Worm (Caenorhabditis elegans) whole organism, L1 larva: Measurements from ENCODE around the gene spe-45.

Source experiments
- C04F5.9 ChIP-seq: sonication (generic microtip); optimal IDR thresholded peaks from 2 replicates; lab custom pipeline; 2016; ENCODE audit warnings: missing genetic modification characterization, missing compliant biosample characterization
- C34B4.2 ChIP-seq: sonication (generic microtip); optimal IDR thresholded peaks from 2 replicates; lab custom pipeline; 2017; ENCODE audit warnings: mild to moderate bottlenecking, missing genetic modification characterization, missing compliant biosample characterization
- F16B12.6 ChIP-seq: fragments of 150-350 bp; optimal IDR thresholded peaks from 2 replicates; lab custom pipeline; 2014; ENCODE audit warnings: missing biosample characterization, missing genetic modification characterization
- Y116A8C.19 ChIP-seq: sonication (generic microtip); optimal IDR thresholded peaks from 2 replicates; lab custom pipeline; 2016; ENCODE audit warnings: missing compliant biosample characterization, missing genetic modification characterization, borderline replicate concordance
- aha-1 ChIP-seq: fragments of 150-350 bp; optimal IDR thresholded peaks from 2 replicates; lab custom pipeline; 2014; ENCODE audit warnings: missing biosample characterization, missing genetic modification characterization
- alr-1 ChIP-seq: fragments of 200-800 bp; sonication (Bioruptor generic); optimal IDR thresholded peaks from 2 replicates; lab custom pipeline; 2018; ENCODE audit warnings: borderline replicate concordance, mild to moderate bottlenecking, missing genetic modification characterization, missing compliant biosample characterization
- ceh-82 ChIP-seq, 3 experiments: fragments of 150-350 bp in 1 of 3; sonication (generic microtip) in 2 of 3; optimal IDR thresholded peaks; 2 replicates each; lab custom pipeline; 2014 to 2017; ENCODE audit warnings: missing biosample characterization in 3 of 3, missing genetic modification characterization in 3 of 3
- ceh-90 ChIP-seq: sonication (generic microtip); optimal IDR thresholded peaks from 2 replicates; lab custom pipeline; 2016; ENCODE audit warnings: missing genetic modification characterization, missing compliant biosample characterization
- dpl-1 ChIP-seq, 3 experiments: fragments of 150-350 bp in 2 of 3; sonication (generic microtip) in 1 of 3; optimal IDR thresholded peaks; 2 replicates each; lab custom pipeline; 2014 to 2017; ENCODE audit warnings: missing biosample characterization in 3 of 3, missing genetic modification characterization in 3 of 3, missing genetic modification reagents in 3 of 3
- dsc-1 ChIP-seq: sonication (generic microtip); optimal IDR thresholded peaks from 2 replicates; lab custom pipeline; 2016; ENCODE audit warnings: mild to moderate bottlenecking, missing genetic modification characterization, missing compliant biosample characterization
- efl-1 ChIP-seq, 4 experiments: fragments of 150-350 bp; optimal IDR thresholded peaks in 3 of 4; peaks in 1 of 4; 1 replicate in 1 of 4; 2 replicates in 3 of 4; lab custom pipeline; 2014; ENCODE audit warnings: missing biosample characterization in 2 of 4, missing genetic modification characterization in 2 of 4, missing genetic modification reagents in 2 of 4
- efl-3 ChIP-seq: fragments of 200-800 bp; sonication (Bioruptor generic); optimal IDR thresholded peaks from 2 replicates; lab custom pipeline; 2018; ENCODE audit warnings: mild to moderate bottlenecking, missing genetic modification characterization, missing compliant biosample characterization
- elt-3 ChIP-seq, 6 experiments: fragments of 150-350 bp in 1 of 6; sonication (generic microtip); optimal IDR thresholded peaks; 2 replicates each; lab custom pipeline; 2017 to 2018; ENCODE audit warnings: missing biosample characterization in 6 of 6, missing genetic modification characterization in 6 of 6, inconsistent platforms in 1 of 6
- fkh-10 ChIP-seq: sonication (generic microtip); optimal IDR thresholded peaks from 2 replicates; lab custom pipeline; 2017; ENCODE audit warnings: missing biosample characterization, missing genetic modification reagents, missing genetic modification characterization
- fkh-4 ChIP-seq: sonication (generic microtip); optimal IDR thresholded peaks from 2 replicates; lab custom pipeline; 2016; ENCODE audit warnings: missing compliant biosample characterization, missing genetic modification characterization, borderline replicate concordance
- hlh-17 ChIP-seq: fragments of 200-800 bp; sonication (Bioruptor generic); optimal IDR thresholded peaks from 2 replicates; lab custom pipeline; 2018; ENCODE audit warnings: missing genetic modification characterization, mild to moderate bottlenecking, missing compliant biosample characterization, moderate library complexity, borderline replicate concordance
- irx-1 ChIP-seq: sonication (generic microtip); optimal IDR thresholded peaks from 2 replicates; lab custom pipeline; 2016; ENCODE audit warnings: missing genetic modification characterization, missing compliant biosample characterization
- isw-1 ChIP-seq: fragments of 200-800 bp; sonication (Bioruptor generic); IDR thresholded peaks from 2 replicates; pipeline ENCODE4 v1.3.6; 2022; ENCODE audit warnings: missing genetic modification characterization, missing compliant biosample characterization
- jun-1 ChIP-seq: fragments of 150-350 bp; optimal IDR thresholded peaks from 2 replicates; lab custom pipeline; 2014; ENCODE audit warnings: missing biosample characterization, missing genetic modification reagents, missing genetic modification characterization
- lin-13 ChIP-seq: fragments of 150-350 bp; optimal IDR thresholded peaks from 2 replicates; lab custom pipeline; 2014; ENCODE audit warnings: missing biosample characterization, missing genetic modification reagents, missing genetic modification characterization
- lin-35 ChIP-seq, 2 experiments: fragments of 150-350 bp; optimal IDR thresholded peaks; 2 replicates each; lab custom pipeline; 2014; ENCODE audit warnings: missing biosample characterization in 2 of 2, missing genetic modification characterization in 2 of 2, missing genetic modification reagents in 2 of 2
- lin-39 ChIP-seq: fragments of 150-350 bp; optimal IDR thresholded peaks from 2 replicates; lab custom pipeline; 2014; ENCODE audit warnings: missing biosample characterization, missing genetic modification reagents, missing genetic modification characterization
- lir-3 ChIP-seq: sonication (generic microtip); optimal IDR thresholded peaks from 2 replicates; lab custom pipeline; 2016; ENCODE audit warnings: mild to moderate bottlenecking, missing genetic modification characterization, moderate library complexity, missing compliant biosample characterization; ENCODE audit not compliant: poor library complexity
- lsy-2 ChIP-seq, 2 experiments: fragments of 150-350 bp; optimal IDR thresholded peaks; 2 replicates each; lab custom pipeline; 2014; ENCODE audit warnings: missing biosample characterization in 2 of 2, missing genetic modification characterization in 2 of 2
- mab-9 ChIP-seq: fragments of 200-800 bp; sonication (Bioruptor generic); IDR thresholded peaks from 2 replicates; pipeline ENCODE4 v1.3.6; 2022; ENCODE audit warnings: missing genetic modification reagents, missing genetic modification characterization, missing compliant biosample characterization
- mef-2 ChIP-seq: fragments of 150-350 bp; optimal IDR thresholded peaks from 2 replicates; lab custom pipeline; 2014; ENCODE audit warnings: missing biosample characterization, missing genetic modification characterization
- mep-1 ChIP-seq: fragments of 150-350 bp; optimal IDR thresholded peaks from 2 replicates; lab custom pipeline; 2014; ENCODE audit warnings: missing biosample characterization, missing genetic modification characterization
- nhr-12 ChIP-seq: sonication (generic microtip); optimal IDR thresholded peaks from 2 replicates; lab custom pipeline; 2017; ENCODE audit warnings: missing biosample characterization, missing genetic modification characterization
- nhr-20 ChIP-seq: sonication (generic microtip); optimal IDR thresholded peaks from 2 replicates; lab custom pipeline; 2016; ENCODE audit warnings: mild to moderate bottlenecking, missing genetic modification characterization, missing compliant biosample characterization
- nhr-47 ChIP-seq: sonication (generic microtip); optimal IDR thresholded peaks from 2 replicates; lab custom pipeline; 2016; ENCODE audit warnings: mild to moderate bottlenecking, missing genetic modification characterization, moderate library complexity, missing compliant biosample characterization
- nhr-71 ChIP-seq: sonication (generic microtip); optimal IDR thresholded peaks from 2 replicates; lab custom pipeline; 2016; ENCODE audit warnings: mild to moderate bottlenecking, missing genetic modification characterization, moderate library complexity, missing compliant biosample characterization
- nhr-77 ChIP-seq: fragments of 150-350 bp; optimal IDR thresholded peaks from 2 replicates; lab custom pipeline; 2014; ENCODE audit warnings: missing biosample characterization, missing genetic modification characterization
- nhr-84 ChIP-seq: sonication (generic microtip); optimal IDR thresholded peaks from 2 replicates; lab custom pipeline; 2017; ENCODE audit warnings: missing biosample characterization, missing genetic modification characterization
- nhr-85 ChIP-seq: sonication (generic microtip); peaks from one replicate; lab custom pipeline; 2016; ENCODE audit warnings: missing genetic modification characterization, inconsistent platforms, missing compliant biosample characterization
- pag-3 ChIP-seq: sonication (generic microtip); optimal IDR thresholded peaks from 2 replicates; lab custom pipeline; 2017; ENCODE audit warnings: missing genetic modification characterization, mild to moderate bottlenecking, missing compliant biosample characterization, antibody characterized with exemption, borderline replicate concordance; ENCODE audit not compliant: insufficient read depth
- pqm-1 ChIP-seq: sonication (generic microtip); optimal IDR thresholded peaks from 3 replicates; lab custom pipeline; 2017; ENCODE audit warnings: missing biosample characterization, missing genetic modification characterization
- rnt-1 ChIP-seq: sonication (generic microtip); optimal IDR thresholded peaks from 2 replicates; lab custom pipeline; 2016; ENCODE audit warnings: mild to moderate bottlenecking, missing genetic modification characterization, moderate library complexity, missing compliant biosample characterization
- skn-1 ChIP-seq: fragments of 150-350 bp; optimal IDR thresholded peaks from 2 replicates; lab custom pipeline; 2014; ENCODE audit warnings: missing biosample characterization, missing genetic modification characterization
- snpc-4 ChIP-seq: fragments of 150-350 bp; optimal IDR thresholded peaks from 2 replicates; lab custom pipeline; 2014; ENCODE audit warnings: missing biosample characterization, missing genetic modification characterization
- snu-23 ChIP-seq: sonication (generic microtip); optimal IDR thresholded peaks from 2 replicates; lab custom pipeline; 2016; ENCODE audit warnings: missing genetic modification characterization, missing compliant biosample characterization
- sptf-1 ChIP-seq: fragments of 150-350 bp; optimal IDR thresholded peaks from 2 replicates; lab custom pipeline; 2014; ENCODE audit warnings: missing biosample characterization, missing genetic modification characterization
- sup-37 ChIP-seq: fragments of 200-800 bp; sonication (Bioruptor generic); optimal IDR thresholded peaks from 2 replicates; lab custom pipeline; 2018; ENCODE audit warnings: mild to moderate bottlenecking, missing genetic modification characterization, missing compliant biosample characterization
- unc-130 ChIP-seq: fragments of 150-350 bp; optimal IDR thresholded peaks from 2 replicates; lab custom pipeline; 2017; ENCODE audit warnings: missing biosample characterization, missing genetic modification characterization, inconsistent platforms
- unc-30 ChIP-seq: sonication (generic microtip); optimal IDR thresholded peaks from 2 replicates; lab custom pipeline; 2017; ENCODE audit warnings: missing biosample characterization, missing genetic modification characterization
- unc-86 ChIP-seq: sonication (generic microtip); optimal IDR thresholded peaks from 2 replicates; lab custom pipeline; 2016; ENCODE audit warnings: missing genetic modification characterization, missing compliant biosample characterization
- unc-98 ChIP-seq: fragments of 200-800 bp; sonication (Bioruptor generic); IDR thresholded peaks from 2 replicates; pipeline ENCODE4 v1.3.6; 2022; ENCODE audit warnings: missing genetic modification characterization, missing compliant biosample characterization
- vab-15 ChIP-seq: sonication (generic microtip); optimal IDR thresholded peaks from 2 replicates; lab custom pipeline; 2017; ENCODE audit warnings: missing genotype, mild to moderate bottlenecking, missing genetic modification characterization, missing compliant biosample characterization
- xbp-1 ChIP-seq: sonication (generic microtip); optimal IDR thresholded peaks from 2 replicates; lab custom pipeline; 2016; ENCODE audit warnings: missing genetic modification characterization, missing compliant biosample characterization
- zag-1 ChIP-seq: fragments of 150-350 bp; optimal IDR thresholded peaks from 2 replicates; lab custom pipeline; 2014; ENCODE audit warnings: missing biosample characterization, missing genetic modification characterization
- zip-4 ChIP-seq: fragments of 200-800 bp; sonication (Bioruptor generic); optimal IDR thresholded peaks from 2 replicates; lab custom pipeline; 2018; ENCODE audit warnings: mild to moderate bottlenecking, missing genetic modification characterization, moderate library complexity, missing compliant biosample characterization
- ztf-11 ChIP-seq, 2 experiments: sonication (generic microtip); optimal IDR thresholded peaks; 2 replicates each; lab custom pipeline; 2016 to 2017; ENCODE audit warnings: missing genetic modification characterization in 2 of 2, missing biosample characterization in 1 of 2, missing compliant biosample characterization in 1 of 2

spe-45 gene

DNA sequence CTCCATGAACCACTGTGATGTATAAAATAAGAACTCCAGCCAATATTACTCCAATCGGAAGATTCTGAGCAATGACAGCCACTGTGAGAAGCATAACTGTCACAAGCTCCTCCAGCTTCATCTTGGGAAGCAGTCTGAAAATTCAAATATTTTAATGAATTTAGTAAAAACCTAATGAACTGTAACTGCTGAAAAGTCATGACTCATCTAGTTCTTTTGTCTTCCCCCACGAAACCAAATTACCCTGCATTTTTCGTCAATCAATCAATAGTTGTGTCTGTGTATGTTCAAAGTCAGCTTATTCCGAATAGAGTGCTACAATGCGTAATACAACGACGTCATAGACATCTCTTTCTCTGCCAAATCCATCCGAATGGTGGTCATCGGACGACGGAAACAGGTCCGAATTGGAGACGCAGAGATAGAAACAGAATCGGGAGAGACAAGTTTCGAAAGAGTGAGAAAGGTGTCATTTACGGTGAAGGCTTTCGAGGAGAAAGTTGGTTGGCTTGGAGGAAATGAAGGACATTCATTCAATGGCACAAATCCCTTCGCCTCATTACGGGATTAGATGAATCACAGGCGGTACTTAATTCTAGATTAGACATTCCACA, 6.9 kb upstream of the spe-45 start (continued):
- TF ChIP-seq elt-3 (tag; optimal IDR thresholded peaks at IDR 0.05; lab: Kevin White, UChicago) (peak in 1 of 6 experiments; percentile 28), unc-86 (no peak), snu-23 (peak; percentile 18), nhr-85 (tag; lab: Kevin White, UChicago) (peak; percentile 80), ceh-82 (tag; optimal IDR thresholded peaks at IDR 0.05; lab: Kevin White, UChicago) (no peak), jun-1 (tag; lab: Kevin White, UChicago) (peak; percentile 15), nhr-84 (tag; lab: Kevin White, UChicago) (no peak), F16B12.6 (tag; lab: Kevin White, UChicago) (no peak), zip-4 (GFP tag; lab: Kevin White, UChicago) (no peak), snpc-4 (no peak), fkh-4 (tag; lab: Kevin White, UChicago) (no peak), lir-3 (tag; lab: Kevin White, UChicago) (no peak), rnt-1 (tag; lab: Kevin White, UChicago) (no peak), sptf-1 (tag; lab: Kevin White, UChicago) (no peak), aha-1 (tag; lab: Kevin White, UChicago) (no peak), unc-130 (tag; lab: Kevin White, UChicago) (no peak), nhr-20 (peak; percentile 15), hlh-17 (no peak), fkh-10 (GFP tag; lab: Kevin White, UChicago) (no peak), Y116A8C.19 (tag; lab: Kevin White, UChicago) (no peak), mep-1 (tag; lab: Kevin White, UChicago) (peak; percentile 73), lin-39 (no peak), lsy-2 (tag; optimal IDR thresholded peaks at IDR 0.05; lab: Kevin White, UChicago) (peak; percentile 16 to 54), mef-2 (no peak), vab-15 (tag; lab: Kevin White, UChicago) (no peak), efl-3 (GFP tag; lab: Kevin White, UChicago) (no peak), zag-1 (tag; lab: Kevin White, UChicago) (no peak), skn-1 (tag; lab: Kevin White, UChicago) (no peak), mab-9 (no peak), efl-1 (optimal IDR thresholded peaks at IDR 0.05; lab: Kevin White, UChicago) (peak; percentile 23 to 28), efl-1 (GFP tag; optimal IDR thresholded peaks at IDR 0.05 in 1 of 2; lab: Kevin White, UChicago) (peak in 1 of 2 experiments; percentile 6), sup-37 (GFP tag; lab: Kevin White, UChicago) (no peak), dsc-1 (tag; lab: Kevin White, UChicago) (peak; percentile 45), alr-1 (no peak), unc-30 (tag; lab: Kevin White, UChicago) (no peak), irx-1 (tag; lab: Kevin White, UChicago) (no peak), pqm-1 (no peak), nhr-12 (no peak), xbp-1 (no peak), nhr-77 (tag; lab: Kevin White, UChicago) (no peak), nhr-71 (no peak), C34B4.2 (tag; lab: Kevin White, UChicago) (no peak), lin-13 (GFP tag; lab: Kevin White, UChicago) (no peak), unc-98 (GFP tag; lab: Robert Waterston, UW) (no peak), isw-1 (GFP tag; lab: Robert Waterston, UW) (no peak), nhr-47 (tag; lab: Kevin White, UChicago) (no peak), lin-35 (GFP tag; optimal IDR thresholded peaks at IDR 0.05; lab: Kevin White, UChicago) (peak in 1 of 2 experiments; percentile 50), C04F5.9 (no peak), ztf-11 (tag; optimal IDR thresholded peaks at IDR 0.05; lab: Kevin White, UChicago) (no peak), pag-3 (tag; lab: Kevin White, UChicago) (no peak), ceh-90 (tag; lab: Kevin White, UChicago) (no peak), dpl-1 (GFP tag; optimal IDR thresholded peaks at IDR 0.05; lab: Kevin White, UChicago) (peak in 2 of 3 experiments; percentile 0 to 33)
